Fruit fly (Drosophila melanogaster): ENCODE measurements around the gene yata.

dm6 chr3R:29736678-29737093 is 12.3 kb upstream of the yata start, which contains the start of the genes CG7601 and CIA30:
- TF ChIP-seq psq (optimal IDR thresholded peaks at IDR 0.05), result no peak
- TF ChIP-seq Myc (optimal IDR thresholded peaks at IDR 0.05), result no peak
